Worm (Caenorhabditis elegans) whole organism, L1 larva: ENCODE data around the gene zyg-1.
A peak's percentile ranks its signal among the peaks of the same experiment; 100 is the strongest.

ENCODE experiments used
- C04F5.9 ChIP-seq: sonication (generic microtip); optimal IDR thresholded peaks from 2 replicates; lab custom pipeline; 2016; ENCODE audit warnings: missing genetic modification characterization, missing compliant biosample characterization
- C16A3.4 ChIP-seq: fragments of 150-350 bp; optimal IDR thresholded peaks from 2 replicates; lab custom pipeline; 2014; ENCODE audit warnings: missing biosample characterization, missing genetic modification characterization
- Y116A8C.19 ChIP-seq: sonication (generic microtip); optimal IDR thresholded peaks from 2 replicates; lab custom pipeline; 2016; ENCODE audit warnings: missing compliant biosample characterization, missing genetic modification characterization, borderline replicate concordance
- aha-1 ChIP-seq: fragments of 150-350 bp; optimal IDR thresholded peaks from 2 replicates; lab custom pipeline; 2014; ENCODE audit warnings: missing biosample characterization, missing genetic modification characterization
- alr-1 ChIP-seq: fragments of 200-800 bp; sonication (Bioruptor generic); optimal IDR thresholded peaks from 2 replicates; lab custom pipeline; 2018; ENCODE audit warnings: borderline replicate concordance, mild to moderate bottlenecking, missing genetic modification characterization, missing compliant biosample characterization
- aly-2 ChIP-seq: fragments of 150-350 bp; optimal IDR thresholded peaks from 2 replicates; lab custom pipeline; 2014; ENCODE audit warnings: missing biosample characterization, missing genetic modification characterization
- ceh-82 ChIP-seq, 3 experiments: fragments of 150-350 bp in 1 of 3; sonication (generic microtip) in 2 of 3; optimal IDR thresholded peaks; 2 replicates each; lab custom pipeline; 2014 to 2017; ENCODE audit warnings: missing biosample characterization in 3 of 3, missing genetic modification characterization in 3 of 3
- ces-1 ChIP-seq: fragments of 150-350 bp; optimal IDR thresholded peaks from 2 replicates; lab custom pipeline; 2014; ENCODE audit warnings: missing biosample characterization, missing genetic modification reagents, missing genetic modification characterization
- dsc-1 ChIP-seq: sonication (generic microtip); optimal IDR thresholded peaks from 2 replicates; lab custom pipeline; 2016; ENCODE audit warnings: mild to moderate bottlenecking, missing genetic modification characterization, missing compliant biosample characterization
- efl-1 ChIP-seq, 4 experiments: fragments of 150-350 bp; optimal IDR thresholded peaks in 3 of 4; peaks in 1 of 4; 1 replicate in 1 of 4; 2 replicates in 3 of 4; lab custom pipeline; 2014; ENCODE audit warnings: missing biosample characterization in 2 of 4, missing genetic modification characterization in 2 of 4, missing genetic modification reagents in 2 of 4
- egl-27 ChIP-seq, 2 experiments: fragments of 150-350 bp in 1 of 2; sonication (generic microtip); optimal IDR thresholded peaks; 3 replicates each; lab custom pipeline; 2017 to 2018; ENCODE audit warnings: missing biosample characterization in 2 of 2, missing genetic modification characterization in 2 of 2, missing genetic modification reagents in 2 of 2
- fkh-10 ChIP-seq: sonication (generic microtip); optimal IDR thresholded peaks from 2 replicates; lab custom pipeline; 2017; ENCODE audit warnings: missing biosample characterization, missing genetic modification reagents, missing genetic modification characterization
- fkh-4 ChIP-seq: sonication (generic microtip); optimal IDR thresholded peaks from 2 replicates; lab custom pipeline; 2016; ENCODE audit warnings: missing compliant biosample characterization, missing genetic modification characterization, borderline replicate concordance
- fkh-8 ChIP-seq: sonication (generic microtip); optimal IDR thresholded peaks from 2 replicates; lab custom pipeline; 2016; ENCODE audit warnings: mild to moderate bottlenecking, missing genetic modification characterization, missing compliant biosample characterization
- hlh-17 ChIP-seq: fragments of 200-800 bp; sonication (Bioruptor generic); optimal IDR thresholded peaks from 2 replicates; lab custom pipeline; 2018; ENCODE audit warnings: missing genetic modification characterization, mild to moderate bottlenecking, missing compliant biosample characterization, moderate library complexity, borderline replicate concordance
- hlh-4 ChIP-seq: sonication (generic microtip); optimal IDR thresholded peaks from 2 replicates; lab custom pipeline; 2016; ENCODE audit warnings: mild to moderate bottlenecking, missing genetic modification characterization, missing compliant biosample characterization
- lin-14 ChIP-seq: fragments of 200-800 bp; sonication (Bioruptor generic); optimal IDR thresholded peaks from 2 replicates; lab custom pipeline; 2018; ENCODE audit warnings: mild to moderate bottlenecking, missing genetic modification characterization, moderate library complexity, missing compliant biosample characterization
- lin-35 ChIP-seq, 2 experiments: fragments of 150-350 bp; optimal IDR thresholded peaks; 2 replicates each; lab custom pipeline; 2014; ENCODE audit warnings: missing biosample characterization in 2 of 2, missing genetic modification characterization in 2 of 2, missing genetic modification reagents in 2 of 2
- lir-3 ChIP-seq: sonication (generic microtip); optimal IDR thresholded peaks from 2 replicates; lab custom pipeline; 2016; ENCODE audit warnings: mild to moderate bottlenecking, missing genetic modification characterization, moderate library complexity, missing compliant biosample characterization; ENCODE audit not compliant: poor library complexity
- mef-2 ChIP-seq: fragments of 150-350 bp; optimal IDR thresholded peaks from 2 replicates; lab custom pipeline; 2014; ENCODE audit warnings: missing biosample characterization, missing genetic modification characterization
- mep-1 ChIP-seq: fragments of 150-350 bp; optimal IDR thresholded peaks from 2 replicates; lab custom pipeline; 2014; ENCODE audit warnings: missing biosample characterization, missing genetic modification characterization
- nhr-11 ChIP-seq: fragments of 150-350 bp; optimal IDR thresholded peaks from 2 replicates; lab custom pipeline; 2014; ENCODE audit warnings: missing biosample characterization, missing genetic modification characterization
- nhr-12 ChIP-seq: sonication (generic microtip); optimal IDR thresholded peaks from 2 replicates; lab custom pipeline; 2017; ENCODE audit warnings: missing biosample characterization, missing genetic modification characterization
- nhr-20 ChIP-seq: sonication (generic microtip); optimal IDR thresholded peaks from 2 replicates; lab custom pipeline; 2016; ENCODE audit warnings: mild to moderate bottlenecking, missing genetic modification characterization, missing compliant biosample characterization
- nhr-47 ChIP-seq: sonication (generic microtip); optimal IDR thresholded peaks from 2 replicates; lab custom pipeline; 2016; ENCODE audit warnings: mild to moderate bottlenecking, missing genetic modification characterization, moderate library complexity, missing compliant biosample characterization
- nhr-85 ChIP-seq: sonication (generic microtip); peaks from one replicate; lab custom pipeline; 2016; ENCODE audit warnings: missing genetic modification characterization, inconsistent platforms, missing compliant biosample characterization
- pax-3 ChIP-seq: fragments of 200-800 bp; sonication (Bioruptor generic); optimal IDR thresholded peaks from 2 replicates; lab custom pipeline; 2018; ENCODE audit warnings: mild to moderate bottlenecking, missing genetic modification characterization, moderate library complexity, missing compliant biosample characterization
- pqm-1 ChIP-seq: sonication (generic microtip); optimal IDR thresholded peaks from 3 replicates; lab custom pipeline; 2017; ENCODE audit warnings: missing biosample characterization, missing genetic modification characterization
- snpc-4 ChIP-seq: fragments of 150-350 bp; optimal IDR thresholded peaks from 2 replicates; lab custom pipeline; 2014; ENCODE audit warnings: missing biosample characterization, missing genetic modification characterization
- snu-23 ChIP-seq: sonication (generic microtip); optimal IDR thresholded peaks from 2 replicates; lab custom pipeline; 2016; ENCODE audit warnings: missing genetic modification characterization, missing compliant biosample characterization
- sox-4 ChIP-seq: sonication (generic microtip); optimal IDR thresholded peaks from 2 replicates; lab custom pipeline; 2016; ENCODE audit warnings: missing genetic modification characterization, missing compliant biosample characterization
- sptf-1 ChIP-seq: fragments of 150-350 bp; optimal IDR thresholded peaks from 2 replicates; lab custom pipeline; 2014; ENCODE audit warnings: missing biosample characterization, missing genetic modification characterization
- tbx-2 ChIP-seq: sonication (generic microtip); optimal IDR thresholded peaks from 2 replicates; lab custom pipeline; 2016; ENCODE audit warnings: missing genetic modification characterization, missing compliant biosample characterization
- tlp-1 ChIP-seq: fragments of 150-350 bp; optimal IDR thresholded peaks from 2 replicates; lab custom pipeline; 2014; ENCODE audit warnings: missing biosample characterization, missing genetic modification characterization
- unc-98 ChIP-seq: fragments of 200-800 bp; sonication (Bioruptor generic); IDR thresholded peaks from 2 replicates; pipeline ENCODE4 v1.3.6; 2022; ENCODE audit warnings: missing genetic modification characterization, missing compliant biosample characterization
- xbp-1 ChIP-seq: sonication (generic microtip); optimal IDR thresholded peaks from 2 replicates; lab custom pipeline; 2016; ENCODE audit warnings: missing genetic modification characterization, missing compliant biosample characterization
- ztf-11 ChIP-seq, 2 experiments: sonication (generic microtip); optimal IDR thresholded peaks; 2 replicates each; lab custom pipeline; 2016 to 2017; ENCODE audit warnings: missing genetic modification characterization in 2 of 2, missing biosample characterization in 1 of 2, missing compliant biosample characterization in 1 of 2

zyg-1 gene

ce11 chrII:5649236-5650004 is at the start of gene zyg-1, which contains the start of the genes sam-4 and F59E12.17 (continued):
- no peak for TF ChIP-seq unc-98 (GFP tag; lab: Robert Waterston, UW)
- no peak for TF ChIP-seq ces-1 (GFP tag; lab: Kevin White, UChicago)
- TF ChIP-seq fkh-4 (tag; lab: Kevin White, UChicago) = no peak
- no peak for TF ChIP-seq pqm-1 (tag; lab: Kevin White, UChicago)
- no peak for TF ChIP-seq nhr-12 (tag; lab: Kevin White, UChicago)
- TF ChIP-seq lin-14 = no peak
- TF ChIP-seq mep-1 (tag; lab: Kevin White, UChicago) = peak; percentile 65
- TF ChIP-seq ztf-11 (tag; optimal IDR thresholded peaks at IDR 0.05; lab: Kevin White, UChicago) = no peak
- peak; percentile 8 to 84 (median 37) for TF ChIP-seq ceh-82 (tag; optimal IDR thresholded peaks at IDR 0.05; lab: Kevin White, UChicago)
- TF ChIP-seq tlp-1 = no peak
- TF ChIP-seq sptf-1 (tag; lab: Kevin White, UChicago) = no peak
- TF ChIP-seq alr-1 (tag; lab: Kevin White, UChicago) = no peak
- TF ChIP-seq snu-23 (GFP tag; lab: Kevin White, UChicago) = peak; percentile 68
- TF ChIP-seq fkh-10 (GFP tag; lab: Kevin White, UChicago) = no peak
- peak; percentile 60 for TF ChIP-seq fkh-8 (tag; lab: Kevin White, UChicago)
- peak; percentile 85 for TF ChIP-seq C16A3.4
- no peak for TF ChIP-seq C04F5.9 (tag; lab: Kevin White, UChicago)
- no peak for TF ChIP-seq pax-3 (tag; lab: Kevin White, UChicago)
- TF ChIP-seq hlh-4 = no peak
- peak; percentile 77 for TF ChIP-seq lir-3 (tag; lab: Kevin White, UChicago)
- no peak for TF ChIP-seq nhr-11 (tag; lab: Kevin White, UChicago)
- TF ChIP-seq aly-2 (tag; lab: Kevin White, UChicago) = no peak
- peak; percentile 52 for TF ChIP-seq tbx-2 (tag; lab: Kevin White, UChicago)
- TF ChIP-seq nhr-47 (tag; lab: Kevin White, UChicago) = peak; percentile 50
- TF ChIP-seq mef-2 = no peak
- TF ChIP-seq dsc-1 (tag; lab: Kevin White, UChicago) = no peak
- TF ChIP-seq xbp-1 (tag; lab: Kevin White, UChicago) = peak; percentile 47
- TF ChIP-seq hlh-17 (GFP tag; lab: Kevin White, UChicago) = no peak
- TF ChIP-seq egl-27 (tag; optimal IDR thresholded peaks at IDR 0.05; lab: Kevin White, UChicago) = no peak
- no peak for TF ChIP-seq sox-4
- peak; percentile 80 to 90 for TF ChIP-seq lin-35 (GFP tag; optimal IDR thresholded peaks at IDR 0.05; lab: Kevin White, UChicago)

- TF ChIP-seq snu-23 (GFP tag; lab: Kevin White, UChicago) = no peak
- no peak for TF ChIP-seq aha-1
- TF ChIP-seq nhr-20 (tag; lab: Kevin White, UChicago) = no peak
Measured at ce11 chrII:5603194-5603593, 46.4 kb upstream of the zyg-1 start, which contains the start of gene C17G10.6. Gene C17G10.6 (minus strand): TSS chrII:5603294.

ce11 chrII:5604441-5604840 is 45.1 kb upstream of the zyg-1 start:
- TF ChIP-seq snpc-4 (tag; lab: Kevin White, UChicago) (no peak), efl-1 (optimal IDR thresholded peaks at IDR 0.05; lab: Kevin White, UChicago) (no peak), efl-1 (GFP tag; optimal IDR thresholded peaks at IDR 0.05 in 1 of 2; lab: Kevin White, UChicago) (peak in 1 of 2 experiments; percentile 68), nhr-85 (tag; lab: Kevin White, UChicago) (peak; percentile 61), Y116A8C.19 (tag; lab: Kevin White, UChicago) (no peak), nhr-20 (tag; lab: Kevin White, UChicago) (peak; percentile 19)
